Worm (Caenorhabditis elegans): Measurements from ENCODE around the gene R10E11.6.

ce11 chrIII:9782011-9782436 lies 782 bp upstream of the R10E11.6 start, which contains the start of gene vha-2:
- TF ChIP-seq mep-1 (tag; optimal IDR thresholded peaks at IDR 0.05) = no peak
- TF ChIP-seq unc-62 (GFP tag; optimal IDR thresholded peaks at IDR 0.05) = no peak
- no peak for TF ChIP-seq ama-1 (optimal IDR thresholded peaks at IDR 0.05)
